Worm (Caenorhabditis elegans) whole organism, young adult: Measurements from ENCODE around the gene cec-1.
A peak's percentile ranks its signal among the peaks of the same experiment; 100 is the strongest.

Experiments
- B0035.1 ChIP-seq: sonication (generic microtip); optimal IDR thresholded peaks from 2 replicates; lab custom pipeline; 2016; ENCODE audit warnings: missing genetic modification characterization, mild to moderate bottlenecking, missing compliant biosample characterization, missing genotype, missing genetic modification reagents
- B0261.1 ChIP-seq: sonication (generic microtip); optimal IDR thresholded peaks from 2 replicates; lab custom pipeline; 2016; ENCODE audit warnings: mild to moderate bottlenecking, missing genetic modification characterization, moderate library complexity, missing compliant biosample characterization
- B0336.3 ChIP-seq: fragments of 200-800 bp; sonication (Bioruptor generic); IDR thresholded peaks from 2 replicates; pipeline ENCODE4 v1.3.6; 2022; ENCODE audit warnings: missing genetic modification characterization, missing compliant biosample characterization
- C06A6.2 ChIP-seq: fragments of 200-800 bp; sonication (Bioruptor generic); conservative IDR thresholded peaks from 2 replicates; pipeline ENCODE4 v1.3.6; 2022; ENCODE audit warnings: missing genetic modification characterization, missing compliant biosample characterization
- D2030.7 ChIP-seq: fragments of 200-800 bp; sonication (Bioruptor generic); IDR thresholded peaks from 2 replicates; pipeline ENCODE4 v1.3.6; 2022; ENCODE audit warnings: missing genetic modification reagents, missing genetic modification characterization, missing compliant biosample characterization
- F49E8.2 ChIP-seq: sonication (generic microtip); optimal IDR thresholded peaks from 3 replicates; lab custom pipeline; 2017; ENCODE audit warnings: missing genetic modification characterization, mild to moderate bottlenecking, missing compliant biosample characterization, antibody characterized with exemption, moderate library complexity; ENCODE audit not compliant: insufficient read depth
- F52B5.7 ChIP-seq: sonication (generic microtip); optimal IDR thresholded peaks from 2 replicates; lab custom pipeline; 2016; ENCODE audit warnings: mild to moderate bottlenecking, missing genetic modification characterization, missing compliant biosample characterization
- F55B11.4 ChIP-seq: sonication (generic microtip); optimal IDR thresholded peaks from 2 replicates; lab custom pipeline; 2016; ENCODE audit warnings: missing compliant biosample characterization, missing genetic modification characterization, borderline replicate concordance; ENCODE audit not compliant: insufficient read depth
- F57A8.1 ChIP-seq: fragments of 200-800 bp; sonication (Bioruptor generic); optimal IDR thresholded peaks from 2 replicates; lab custom pipeline; 2018; ENCODE audit warnings: mild to moderate bottlenecking, missing genetic modification characterization, moderate library complexity, missing compliant biosample characterization
- F57C9.4 ChIP-seq: sonication (generic microtip); optimal IDR thresholded peaks from 2 replicates; lab custom pipeline; 2017; ENCODE audit warnings: mild to moderate bottlenecking, missing genetic modification characterization, missing compliant biosample characterization
- K11D2.4 ChIP-seq: fragments of 200-800 bp; sonication (Bioruptor generic); IDR thresholded peaks from 2 replicates; pipeline ENCODE4 v1.3.6; 2022; ENCODE audit warnings: missing genetic modification reagents, missing genetic modification characterization, missing compliant biosample characterization
- Y53F4B.3 ChIP-seq: fragments of 200-800 bp; sonication (Bioruptor generic); IDR thresholded peaks from 2 replicates; pipeline ENCODE4 v1.3.6; 2022; ENCODE audit warnings: missing genetic modification reagents, missing genetic modification characterization, missing compliant biosample characterization
- Y67H2A.10 ChIP-seq: fragments of 200-800 bp; sonication (Bioruptor generic); conservative IDR thresholded peaks from 2 replicates; pipeline ENCODE4 v1.3.6; 2022; ENCODE audit warnings: missing genetic modification reagents, missing genetic modification characterization, missing compliant biosample characterization
- ama-1 ChIP-seq, 3 experiments: fragments of 150-350 bp in 1 of 3; sonication (generic microtip) in 2 of 3; optimal IDR thresholded peaks; 2 replicates each; lab custom pipeline; 2014 to 2018; ENCODE audit warnings: missing biosample characterization in 2 of 3, missing genetic modification characterization in 2 of 3, missing genetic modification reagents in 2 of 3
- atf-7 ChIP-seq: sonication (generic microtip); optimal IDR thresholded peaks from 2 replicates; lab custom pipeline; 2017; ENCODE audit warnings: mild to moderate bottlenecking, missing genetic modification characterization, missing compliant biosample characterization
- athp-1 ChIP-seq: sonication (generic microtip); optimal IDR thresholded peaks from 2 replicates; lab custom pipeline; 2017; ENCODE audit warnings: mild to moderate bottlenecking, missing genetic modification characterization, missing compliant biosample characterization
- attf-5 ChIP-seq: fragments of 200-800 bp; sonication (Bioruptor generic); optimal IDR thresholded peaks from 2 replicates; lab custom pipeline; 2018; ENCODE audit warnings: mild to moderate bottlenecking, missing genetic modification characterization, missing compliant biosample characterization
- ccch-3 ChIP-seq: fragments of 200-800 bp; sonication (Bioruptor generic); optimal IDR thresholded peaks from 2 replicates; lab custom pipeline; 2018; ENCODE audit warnings: mild to moderate bottlenecking, missing genetic modification characterization, missing compliant biosample characterization
- ceh-100 ChIP-seq: fragments of 200-800 bp; sonication (Bioruptor generic); IDR thresholded peaks from 2 replicates; pipeline ENCODE4 v1.3.6; 2022; ENCODE audit warnings: missing genetic modification reagents, missing genetic modification characterization, missing compliant biosample characterization
- ceh-40 ChIP-seq: fragments of 200-800 bp; sonication (Bioruptor generic); IDR thresholded peaks from 2 replicates; pipeline ENCODE4 v1.3.6; 2022; ENCODE audit warnings: missing genetic modification characterization, missing compliant biosample characterization
- ceh-58 ChIP-seq: fragments of 200-800 bp; sonication (Bioruptor generic); IDR thresholded peaks from 2 replicates; pipeline ENCODE4 v1.3.6; 2022; ENCODE audit warnings: missing genetic modification characterization, missing compliant biosample characterization
- ceh-79 ChIP-seq: sonication (generic microtip); optimal IDR thresholded peaks from 2 replicates; lab custom pipeline; 2017; ENCODE audit warnings: mild to moderate bottlenecking, missing genetic modification characterization, missing compliant biosample characterization
- dox-1 ChIP-seq: fragments of 200-800 bp; sonication (Bioruptor generic); IDR thresholded peaks from 2 replicates; pipeline ENCODE4 v1.3.6; 2022; ENCODE audit warnings: missing genetic modification reagents, missing genetic modification characterization, missing compliant biosample characterization
- egrh-3 ChIP-seq: fragments of 200-800 bp; sonication (Bioruptor generic); IDR thresholded peaks from 2 replicates; pipeline ENCODE4 v1.3.6; 2022; ENCODE audit warnings: missing genetic modification reagents, missing genetic modification characterization, missing compliant biosample characterization
- ekl-4 ChIP-seq: fragments of 200-800 bp; sonication (Bioruptor generic); IDR thresholded peaks from 2 replicates; pipeline ENCODE4 v1.3.6; 2022; ENCODE audit warnings: missing genetic modification reagents, missing genetic modification characterization, missing compliant biosample characterization
- gei-17 ChIP-seq: fragments of 200-800 bp; sonication (Bioruptor generic); optimal IDR thresholded peaks from 2 replicates; lab custom pipeline; 2018; ENCODE audit warnings: mild to moderate bottlenecking, missing genetic modification characterization, missing compliant biosample characterization
- hmg-20 ChIP-seq: fragments of 200-800 bp; sonication (Bioruptor generic); IDR thresholded peaks from 2 replicates; pipeline ENCODE4 v1.3.6; 2022; ENCODE audit warnings: missing genetic modification reagents, missing genetic modification characterization, missing compliant biosample characterization
- lin-35 ChIP-seq, 3 experiments: fragments of 150-350 bp in 2 of 3; sonication (generic microtip) in 1 of 3; optimal IDR thresholded peaks; 2 replicates each; lab custom pipeline; 2014 to 2018; ENCODE audit warnings: missing biosample characterization in 3 of 3, missing genetic modification characterization in 3 of 3, missing genetic modification reagents in 3 of 3
- lin-40 ChIP-seq: sonication (generic microtip); optimal IDR thresholded peaks from 2 replicates; lab custom pipeline; 2016; ENCODE audit warnings: missing genetic modification characterization, mild to moderate bottlenecking, missing compliant biosample characterization, missing genotype, missing genetic modification reagents
- lin-54 ChIP-seq: fragments of 200-800 bp; sonication (Bioruptor generic); optimal IDR thresholded peaks from 2 replicates; lab custom pipeline; 2018; ENCODE audit warnings: mild to moderate bottlenecking, missing genetic modification characterization, missing compliant biosample characterization
- lir-1 ChIP-seq: fragments of 200-800 bp; sonication (Bioruptor generic); conservative IDR thresholded peaks from 2 replicates; pipeline ENCODE4 v1.3.6; 2022; ENCODE audit warnings: missing genetic modification reagents, missing genetic modification characterization, missing compliant biosample characterization
- lsl-1 ChIP-seq: fragments of 200-800 bp; sonication (Bioruptor generic); optimal IDR thresholded peaks from 2 replicates; lab custom pipeline; 2018; ENCODE audit warnings: mild to moderate bottlenecking, missing genetic modification characterization, moderate library complexity, missing compliant biosample characterization
- madf-6 ChIP-seq: fragments of 200-800 bp; sonication (Bioruptor generic); IDR thresholded peaks from 2 replicates; pipeline ENCODE4 v1.3.6; 2022; ENCODE audit warnings: missing genetic modification reagents, missing genetic modification characterization, missing compliant biosample characterization
- mcd-1 ChIP-seq: fragments of 200-800 bp; sonication (Bioruptor generic); IDR thresholded peaks from 2 replicates; pipeline ENCODE4 v1.3.6; 2022; ENCODE audit warnings: missing genetic modification reagents, missing genetic modification characterization, missing compliant biosample characterization
- nfya-1 ChIP-seq: sonication (generic microtip); optimal IDR thresholded peaks from 2 replicates; lab custom pipeline; 2017; ENCODE audit warnings: antibody characterized with exemption, missing compliant biosample characterization, missing genetic modification characterization, borderline replicate concordance; ENCODE audit not compliant: insufficient read depth
- nhr-179 ChIP-seq: sonication (generic microtip); optimal IDR thresholded peaks from 2 replicates; lab custom pipeline; 2016; ENCODE audit warnings: mild to moderate bottlenecking, missing genetic modification characterization, missing compliant biosample characterization
- nhr-27 ChIP-seq: fragments of 200-800 bp; sonication (Bioruptor generic); optimal IDR thresholded peaks from 2 replicates; lab custom pipeline; 2018; ENCODE audit warnings: mild to moderate bottlenecking, missing genetic modification characterization, moderate library complexity, missing compliant biosample characterization
- rec-8 ChIP-seq, 2 experiments: sonication (generic microtip); optimal IDR thresholded peaks; 2 replicates each; lab custom pipeline; 2016; ENCODE audit warnings: mild to moderate bottlenecking in 2 of 2, missing genetic modification characterization in 2 of 2, missing genetic modification reagents in 2 of 2, missing genotype in 2 of 2, missing biosample characterization in 1 of 2, missing compliant biosample characterization in 1 of 2, moderate library complexity in 1 of 2
- snpc-1.1 ChIP-seq: sonication (generic microtip); optimal IDR thresholded peaks from 2 replicates; lab custom pipeline; 2017; ENCODE audit warnings: missing genetic modification characterization, mild to moderate bottlenecking, missing compliant biosample characterization, antibody characterized with exemption, moderate library complexity, missing genotype, missing genetic modification reagents; ENCODE audit not compliant: insufficient read depth
- sptf-2 ChIP-seq: fragments of 200-800 bp; sonication (Bioruptor generic); optimal IDR thresholded peaks from 2 replicates; lab custom pipeline; 2018; ENCODE audit warnings: mild to moderate bottlenecking, missing genetic modification characterization, missing compliant biosample characterization
- tbp1 ChIP-seq: fragments of 200-800 bp; sonication (Bioruptor generic); optimal IDR thresholded peaks from 2 replicates; lab custom pipeline; 2018; ENCODE audit warnings: mild to moderate bottlenecking, missing genetic modification characterization, missing compliant biosample characterization
- tlf-1 ChIP-seq: fragments of 200-800 bp; sonication (Bioruptor generic); optimal IDR thresholded peaks from 2 replicates; lab custom pipeline; 2018; ENCODE audit warnings: mild to moderate bottlenecking, missing genetic modification characterization, missing compliant biosample characterization
- unc-130 ChIP-seq: sonication (generic microtip); optimal IDR thresholded peaks from 2 replicates; lab custom pipeline; 2016; ENCODE audit warnings: missing genetic modification reagents, missing genetic modification characterization, missing compliant biosample characterization
- unc-62 ChIP-seq: fragments of 150-350 bp; optimal IDR thresholded peaks from 2 replicates; lab custom pipeline; 2014; ENCODE audit warnings: missing biosample characterization, missing genetic modification reagents, missing genetic modification characterization
- zim-3 ChIP-seq: sonication (generic microtip); optimal IDR thresholded peaks from 2 replicates; lab custom pipeline; 2017; ENCODE audit warnings: mild to moderate bottlenecking, missing genetic modification characterization, moderate library complexity, missing compliant biosample characterization
- ztf-25 ChIP-seq: fragments of 200-800 bp; sonication (Bioruptor generic); IDR thresholded peaks from 2 replicates; pipeline ENCODE4 v1.3.6; 2022; ENCODE audit warnings: missing genetic modification reagents, missing genetic modification characterization, missing compliant biosample characterization
- ztf-26 ChIP-seq: sonication (generic microtip); optimal IDR thresholded peaks from 2 replicates; lab custom pipeline; 2017; ENCODE audit warnings: missing genetic modification characterization, missing compliant biosample characterization

cec-1 gene

DNA sequence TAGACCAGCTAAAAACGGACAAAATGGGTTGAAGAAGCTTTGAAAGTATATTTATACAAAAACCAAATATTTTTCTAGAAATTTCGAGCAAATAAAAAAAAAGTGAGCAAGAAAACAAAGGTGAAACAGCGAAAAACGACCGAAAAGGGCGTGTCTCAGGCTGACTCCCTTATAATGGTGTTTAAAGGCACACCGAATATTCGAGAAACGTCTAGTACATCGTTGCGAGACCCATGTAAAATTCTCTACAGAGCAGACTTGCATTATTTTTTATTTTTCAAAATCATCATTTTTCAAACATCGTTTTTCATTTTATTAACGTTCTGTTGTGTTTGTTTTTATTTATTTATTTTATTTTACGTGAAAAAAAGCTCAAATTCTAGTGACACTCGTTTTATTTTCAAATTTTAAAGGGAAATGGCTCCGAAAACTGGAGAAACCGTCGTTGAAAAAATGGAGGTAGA is 20.8 kb downstream of the cec-1 start, which contains the start of gene rpn-3 (continued):
- TF ChIP-seq F49E8.2 (peak; percentile 91), rec-8 (tag; optimal IDR thresholded peaks at IDR 0.05; lab: Kevin White, UChicago) (peak in 1 of 2 experiments; percentile 26), snpc-1.1 (peak; percentile 60), dox-1 (GFP tag; lab: Robert Waterston, UW) (peak; percentile 84), egrh-3 (GFP tag; lab: Robert Waterston, UW) (no peak), F52B5.7 (tag; lab: Kevin White, UChicago) (no peak), nhr-179 (no peak), attf-5 (GFP tag; lab: Kevin White, UChicago) (peak; percentile 84), atf-7 (tag; lab: Kevin White, UChicago) (peak; percentile 89), madf-6 (peak; percentile 96), ceh-58 (no peak), lir-1 (GFP tag; lab: Robert Waterston, UW) (peak; percentile 83), mcd-1 (GFP tag; lab: Robert Waterston, UW) (peak; percentile 99), gei-17 (peak; percentile 77), ccch-3 (GFP tag; lab: Kevin White, UChicago) (no peak), zim-3 (tag; lab: Kevin White, UChicago) (no peak), K11D2.4 (GFP tag; lab: Robert Waterston, UW) (peak; percentile 93), tlf-1 (GFP tag; lab: Kevin White, UChicago) (peak; percentile 96), B0035.1 (tag; lab: Kevin White, UChicago) (peak; percentile 64), ceh-40 (GFP tag; lab: Robert Waterston, UW) (no peak), ceh-79 (tag; lab: Kevin White, UChicago) (peak; percentile 79), nhr-27 (tag; lab: Kevin White, UChicago) (no peak), ekl-4 (peak; percentile 98), F57A8.1 (GFP tag; lab: Kevin White, UChicago) (no peak), sptf-2 (no peak), lsl-1 (GFP tag; lab: Kevin White, UChicago) (peak; percentile 61), ztf-25 (GFP tag; lab: Robert Waterston, UW) (no peak), ztf-26 (tag; lab: Kevin White, UChicago) (peak; percentile 78), unc-130 (GFP tag; lab: Kevin White, UChicago) (peak; percentile 49), Y67H2A.10 (GFP tag; lab: Robert Waterston, UW) (peak; percentile 87), C06A6.2 (peak; percentile 84), ceh-100 (peak; percentile 78), hmg-20 (0 out of 2 replicates have a peak, but pooled peaks have one; percentile 68), lin-40 (peak; percentile 96), Y53F4B.3 (no peak; the same call in 1 of the 2 replicates), F57C9.4 (tag; lab: Kevin White, UChicago) (no peak), nfya-1 (tag; lab: Kevin White, UChicago) (no peak), B0336.3 (GFP tag; lab: Robert Waterston, UW) (peak; percentile 85), athp-1 (tag; lab: Kevin White, UChicago) (peak; percentile 79), unc-62 (GFP tag; lab: Kevin White, UChicago) (peak; percentile 2), F55B11.4 (no peak), lin-35 (GFP tag; optimal IDR thresholded peaks at IDR 0.05; lab: Kevin White, UChicago) (peak in 2 of 3 experiments; percentile 66 to 92), D2030.7 (GFP tag; lab: Robert Waterston, UW) (peak; percentile 87), tbp1 (GFP tag; lab: Kevin White, UChicago) (peak; percentile 79), B0261.1 (tag; lab: Kevin White, UChicago) (peak; percentile 28), ama-1 (optimal IDR thresholded peaks at IDR 0.05; lab: Kevin White, UChicago) (no peak), ama-1 (GFP tag; optimal IDR thresholded peaks at IDR 0.05; lab: Kevin White, UChicago) (no peak), lin-54 (GFP tag; lab: Kevin White, UChicago) (peak; percentile 95)
